Worm (Caenorhabditis elegans) whole organism, early embryonic: Measurements from ENCODE around the gene T28D9.16.

ENCODE experiments used
- B0310.2 ChIP-seq: sonication (generic microtip); optimal IDR thresholded peaks from 2 replicates; lab custom pipeline; 2016; ENCODE audit warnings: mild to moderate bottlenecking, missing genetic modification characterization, missing compliant biosample characterization
- F13C5.2 ChIP-seq: sonication (generic microtip); optimal IDR thresholded peaks from 2 replicates; lab custom pipeline; 2017; ENCODE audit warnings: mild to moderate bottlenecking, missing genetic modification characterization, inconsistent platforms, missing compliant biosample characterization
- aly-1 ChIP-seq: sonication (generic microtip); optimal IDR thresholded peaks from 2 replicates; lab custom pipeline; 2016; ENCODE audit warnings: missing genetic modification characterization, missing compliant biosample characterization
- ama-1 ChIP-seq: fragments of 150-350 bp; optimal IDR thresholded peaks from 2 replicates; lab custom pipeline; 2014
- ceh-13 ChIP-seq: fragments of 200-800 bp; sonication (Bioruptor generic); optimal IDR thresholded peaks from 2 replicates; lab custom pipeline; 2018; ENCODE audit warnings: mild to moderate bottlenecking, missing genetic modification characterization, missing compliant biosample characterization
- ceh-36 ChIP-seq: sonication (generic microtip); optimal IDR thresholded peaks from 2 replicates; lab custom pipeline; 2016; ENCODE audit warnings: missing genetic modification characterization, inconsistent platforms, missing compliant biosample characterization
- ets-7 ChIP-seq: sonication (generic microtip); optimal IDR thresholded peaks from 2 replicates; lab custom pipeline; 2016; ENCODE audit warnings: missing genotype, missing genetic modification characterization, missing compliant biosample characterization
- flt-1 ChIP-seq: fragments of 200-800 bp; sonication (Bioruptor generic); IDR thresholded peaks from 2 replicates; pipeline ENCODE4 v1.3.6; 2022; ENCODE audit warnings: missing genetic modification characterization, missing compliant biosample characterization
- hmbx-1 ChIP-seq: sonication (generic microtip); optimal IDR thresholded peaks from 2 replicates; lab custom pipeline; 2016; ENCODE audit warnings: mild to moderate bottlenecking, missing genetic modification characterization, missing compliant biosample characterization
- hmg-4 ChIP-seq: fragments of 200-800 bp; sonication (Bioruptor generic); optimal IDR thresholded peaks from 2 replicates; lab custom pipeline; 2018; ENCODE audit warnings: mild to moderate bottlenecking, missing genetic modification characterization, missing compliant biosample characterization
- hnd-1 ChIP-seq: sonication (generic microtip); optimal IDR thresholded peaks from 2 replicates; lab custom pipeline; 2016; ENCODE audit warnings: missing genetic modification characterization, missing compliant biosample characterization
- pes-1 ChIP-seq: fragments of 200-800 bp; sonication (Bioruptor generic); IDR thresholded peaks from 2 replicates; pipeline ENCODE4 v1.3.6; 2022; ENCODE audit warnings: missing genetic modification reagents, missing genetic modification characterization, missing compliant biosample characterization
- scrt-1 ChIP-seq: fragments of 200-800 bp; sonication (Bioruptor generic); IDR thresholded peaks from 2 replicates; pipeline ENCODE4 v1.3.6; 2022; ENCODE audit warnings: missing genetic modification characterization, missing compliant biosample characterization
- sea-1 ChIP-seq: fragments of 200-800 bp; sonication (Bioruptor generic); conservative IDR thresholded peaks from 2 replicates; pipeline ENCODE4 v1.3.6; 2022; ENCODE audit warnings: missing genetic modification characterization, missing compliant biosample characterization
- tbx-11 ChIP-seq: fragments of 200-800 bp; sonication (Bioruptor generic); IDR thresholded peaks from 2 replicates; pipeline ENCODE4 v1.3.6; 2022; ENCODE audit warnings: missing genetic modification characterization, missing compliant biosample characterization
- tbx-37 ChIP-seq: fragments of 200-800 bp; sonication (Bioruptor generic); conservative IDR thresholded peaks from 2 replicates; pipeline ENCODE4 v1.3.6; 2022; ENCODE audit warnings: missing genetic modification reagents, missing genetic modification characterization, missing compliant biosample characterization
- tra-4 ChIP-seq: sonication (generic microtip); optimal IDR thresholded peaks from 2 replicates; lab custom pipeline; 2017; ENCODE audit warnings: missing genetic modification characterization, missing compliant biosample characterization

Gene T28D9.16

ce11 chrII:6475180-6475737 is at the start of gene T28D9.16:
Gene T28D9.16, plus strand, starts transcription at chrII:6475687.
- no peak for TF ChIP-seq aly-1 (tag; lab: Kevin White, UChicago)
- TF ChIP-seq tbx-11 (GFP tag; lab: Robert Waterston, UW) = no peak
- TF ChIP-seq flt-1 (GFP tag; lab: Robert Waterston, UW) = no peak
- TF ChIP-seq tra-4 = no peak
- no peak for TF ChIP-seq ama-1 (lab: Kevin White, UChicago)
- no peak for TF ChIP-seq tbx-37 (GFP tag; lab: Robert Waterston, UW)
- no peak for TF ChIP-seq hmbx-1
- TF ChIP-seq pes-1 = no peak
- TF ChIP-seq scrt-1 (GFP tag; lab: Robert Waterston, UW) = no peak

ce11 chrII:6425993-6426392 is 49.5 kb upstream of the T28D9.16 start, which contains the start of gene col-75:
Gene col-75, plus strand, starts transcription at chrII:6426293.
- TF ChIP-seq scrt-1 (GFP tag; lab: Robert Waterston, UW) = no peak
- no peak for TF ChIP-seq tbx-37 (GFP tag; lab: Robert Waterston, UW)
- TF ChIP-seq F13C5.2 (tag; lab: Kevin White, UChicago) = no peak
- TF ChIP-seq ama-1 (lab: Kevin White, UChicago) = no peak
- no peak for TF ChIP-seq flt-1 (GFP tag; lab: Robert Waterston, UW)
- TF ChIP-seq pes-1 = no peak
- no peak for TF ChIP-seq ceh-13 (GFP tag; lab: Kevin White, UChicago)
- TF ChIP-seq tra-4 = no peak
- TF ChIP-seq sea-1 (GFP tag; lab: Robert Waterston, UW) = no peak
- no peak for TF ChIP-seq aly-1 (tag; lab: Kevin White, UChicago)
- TF ChIP-seq ceh-36 = no peak
- no peak for TF ChIP-seq hmbx-1
- no peak for TF ChIP-seq hnd-1
- TF ChIP-seq tbx-11 (GFP tag; lab: Robert Waterston, UW) = no peak
- no peak for TF ChIP-seq ets-7 (tag; lab: Kevin White, UChicago)
- TF ChIP-seq hmg-4 (GFP tag; lab: Kevin White, UChicago) = no peak
- no peak for TF ChIP-seq B0310.2 (tag; lab: Kevin White, UChicago)

- no peak for TF ChIP-seq ama-1 (lab: Kevin White, UChicago)
- no peak for TF ChIP-seq B0310.2 (tag; lab: Kevin White, UChicago)
- TF ChIP-seq hmg-4 (GFP tag; lab: Kevin White, UChicago) = no peak
- no peak for TF ChIP-seq pes-1
- no peak for TF ChIP-seq sea-1 (GFP tag; lab: Robert Waterston, UW)
- no peak for TF ChIP-seq flt-1 (GFP tag; lab: Robert Waterston, UW)
- TF ChIP-seq tbx-37 (GFP tag; lab: Robert Waterston, UW) = no peak
- TF ChIP-seq hmbx-1 = no peak
- TF ChIP-seq F13C5.2 (tag; lab: Kevin White, UChicago) = no peak
- TF ChIP-seq tbx-11 (GFP tag; lab: Robert Waterston, UW) = no peak
Observed at ce11 chrII:6436845-6437244, 38.6 kb upstream of the T28D9.16 start.

- no peak for TF ChIP-seq B0310.2 (tag; lab: Kevin White, UChicago)
- no peak for TF ChIP-seq ceh-36
- TF ChIP-seq scrt-1 (GFP tag; lab: Robert Waterston, UW) = no peak
- no peak for TF ChIP-seq hmbx-1
- no peak for TF ChIP-seq aly-1 (tag; lab: Kevin White, UChicago)
- TF ChIP-seq tbx-11 (GFP tag; lab: Robert Waterston, UW) = no peak
- no peak for TF ChIP-seq F13C5.2 (tag; lab: Kevin White, UChicago)
Observed at ce11 chrII:6441128-6441527, 34.4 kb upstream of the T28D9.16 start, which contains the start of gene cutl-16. Gene cutl-16, plus strand, starts transcription at chrII:6441428.

DNA sequence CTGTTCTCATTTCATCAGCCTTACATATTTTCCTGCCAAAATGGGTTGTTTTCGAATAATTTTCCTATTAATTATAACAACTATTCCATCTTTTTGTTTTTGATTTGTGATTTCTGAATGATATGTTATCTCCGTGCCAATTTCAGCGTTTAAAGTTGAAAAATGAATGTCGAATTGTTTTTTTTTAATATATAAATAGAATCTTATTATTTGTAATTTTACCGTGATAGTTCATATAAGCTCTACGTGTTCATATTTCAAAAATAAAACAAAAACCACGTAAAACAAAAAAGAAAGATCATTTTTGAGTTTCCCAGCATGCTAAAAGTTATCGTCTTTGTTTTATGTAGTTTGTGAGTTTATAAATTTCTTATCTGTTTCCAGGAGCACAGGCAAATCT is 31.8 kb upstream of the T28D9.16 start, which contains the start of gene K06A1.2:
Gene K06A1.2, plus strand, starts transcription at position 301 of the 400 bp plus-strand sequence.
- TF ChIP-seq B0310.2 (tag; lab: Kevin White, UChicago) (no peak), sea-1 (GFP tag; lab: Robert Waterston, UW) (no peak), ama-1 (lab: Kevin White, UChicago) (no peak), scrt-1 (GFP tag; lab: Robert Waterston, UW) (no peak), pes-1 (no peak), tbx-37 (GFP tag; lab: Robert Waterston, UW) (no peak), F13C5.2 (tag; lab: Kevin White, UChicago) (no peak), tra-4 (no peak), hmbx-1 (no peak), ets-7 (tag; lab: Kevin White, UChicago) (no peak), hmg-4 (GFP tag; lab: Kevin White, UChicago) (no peak), tbx-11 (GFP tag; lab: Robert Waterston, UW) (no peak), flt-1 (GFP tag; lab: Robert Waterston, UW) (no peak), ceh-13 (GFP tag; lab: Kevin White, UChicago) (no peak), ceh-36 (no peak), aly-1 (tag; lab: Kevin White, UChicago) (no peak), hnd-1 (no peak)

DNA sequence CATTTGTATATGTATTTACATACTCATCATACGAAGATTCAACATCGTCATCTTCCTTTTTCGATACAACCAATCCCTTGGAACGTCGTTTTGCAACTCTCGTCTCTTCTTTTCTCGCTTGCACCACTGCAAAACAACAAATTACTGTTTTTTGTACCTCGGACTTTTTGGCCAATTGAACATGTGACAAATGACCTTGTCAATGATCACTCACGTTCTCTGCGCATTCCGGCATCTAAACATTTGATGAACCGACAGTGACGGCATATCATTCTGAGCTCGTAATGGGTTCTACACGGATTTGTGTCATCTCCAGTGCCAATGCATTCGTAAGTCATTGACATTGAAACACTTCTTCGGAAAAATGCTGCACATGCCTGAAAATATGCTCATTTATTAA is 27.3 kb upstream of the T28D9.16 start:
- TF ChIP-seq tbx-11 (GFP tag; lab: Robert Waterston, UW) (no peak), ets-7 (tag; lab: Kevin White, UChicago) (no peak), scrt-1 (GFP tag; lab: Robert Waterston, UW) (no peak), hnd-1 (no peak), B0310.2 (tag; lab: Kevin White, UChicago) (no peak), tra-4 (no peak), sea-1 (GFP tag; lab: Robert Waterston, UW) (no peak), flt-1 (GFP tag; lab: Robert Waterston, UW) (no peak), ceh-13 (GFP tag; lab: Kevin White, UChicago) (no peak), hmg-4 (GFP tag; lab: Kevin White, UChicago) (no peak), F13C5.2 (tag; lab: Kevin White, UChicago) (no peak), tbx-37 (GFP tag; lab: Robert Waterston, UW) (no peak), ceh-36 (no peak), pes-1 (no peak)

DNA sequence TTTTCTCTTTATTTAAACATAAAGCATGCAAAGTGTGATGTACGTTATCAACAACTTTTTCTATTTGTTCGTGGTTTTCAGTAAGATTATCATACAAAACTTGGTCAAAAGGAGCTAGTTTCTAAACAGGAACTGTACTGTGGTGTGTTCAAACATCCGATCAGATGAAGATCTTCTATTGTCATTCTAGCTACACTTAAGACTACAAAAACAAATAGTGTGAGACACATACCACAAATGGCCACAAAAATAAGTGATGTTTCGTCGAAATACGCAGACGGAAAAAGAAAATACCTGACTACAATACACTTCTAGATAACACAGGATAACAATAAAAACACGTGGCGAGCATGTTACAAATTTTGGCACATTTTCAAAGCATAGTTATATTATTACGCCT is 26.8 kb upstream of the T28D9.16 start:
- TF ChIP-seq B0310.2 (tag; lab: Kevin White, UChicago) = no peak
- TF ChIP-seq aly-1 (tag; lab: Kevin White, UChicago) = no peak
- TF ChIP-seq F13C5.2 (tag; lab: Kevin White, UChicago) = no peak
- no peak for TF ChIP-seq hmg-4 (GFP tag; lab: Kevin White, UChicago)
- no peak for TF ChIP-seq sea-1 (GFP tag; lab: Robert Waterston, UW)
- TF ChIP-seq ceh-13 (GFP tag; lab: Kevin White, UChicago) = no peak
- TF ChIP-seq flt-1 (GFP tag; lab: Robert Waterston, UW) = no peak
- no peak for TF ChIP-seq tra-4
- TF ChIP-seq ets-7 (tag; lab: Kevin White, UChicago) = no peak
- TF ChIP-seq hnd-1 = no peak
- TF ChIP-seq tbx-37 (GFP tag; lab: Robert Waterston, UW) = no peak
- no peak for TF ChIP-seq ceh-36
- TF ChIP-seq scrt-1 (GFP tag; lab: Robert Waterston, UW) = no peak
